Worm (Caenorhabditis elegans): Measurements from ENCODE around the gene hot-7.

DNA sequence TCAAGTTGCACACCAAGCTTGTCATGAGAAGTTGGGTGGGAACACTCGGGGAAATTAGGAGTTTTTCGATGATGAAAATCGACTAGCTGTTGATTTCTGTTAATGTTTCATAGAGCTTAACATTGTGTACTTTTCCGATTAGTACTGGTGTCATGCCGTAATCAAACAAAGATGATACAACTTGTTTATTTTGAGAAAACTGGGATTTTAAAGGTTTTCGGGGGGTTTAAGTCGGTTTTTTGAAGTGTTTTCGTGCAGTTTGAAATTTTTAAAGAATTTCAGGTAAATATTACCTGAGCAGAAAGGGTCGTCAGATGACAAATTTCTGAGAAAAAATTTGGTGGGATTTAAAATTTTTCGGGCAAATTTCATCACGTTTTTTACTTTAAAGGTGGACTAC, 39.7 kb upstream of the hot-7 start, which contains the start of gene eat-2:
- TF ChIP-seq lin-39 (tag; optimal IDR thresholded peaks at IDR 0.05) (no peak), skn-1 (tag; optimal IDR thresholded peaks at IDR 0.05) (no peak), eor-1 (tag; optimal IDR thresholded peaks at IDR 0.05) (no peak), ZK546.5 (tag; optimal IDR thresholded peaks at IDR 0.05) (no peak), jun-1 (tag; optimal IDR thresholded peaks at IDR 0.05) (no peak), ztf-11 (tag; optimal IDR thresholded peaks at IDR 0.05) (no peak), unc-39 (tag; optimal IDR thresholded peaks at IDR 0.05) (no peak), nhr-76 (tag; optimal IDR thresholded peaks at IDR 0.05) (no peak), fkh-10 (GFP tag; optimal IDR thresholded peaks at IDR 0.05) (no peak), nfya-1 (tag; optimal IDR thresholded peaks at IDR 0.05; ENCODE audit: insufficient read depth) (no peak), nhr-11 (tag; optimal IDR thresholded peaks at IDR 0.05) (no peak), nhr-237 (tag; optimal IDR thresholded peaks at IDR 0.05) (no peak), elt-3 (tag; optimal IDR thresholded peaks at IDR 0.05) (no peak), egl-27 (tag; optimal IDR thresholded peaks at IDR 0.05) (no peak)
